Worm (Caenorhabditis elegans): Measurements from ENCODE around the gene ncx-1.

ncx-1 gene

ce11 chrV:20120623-20121165 is at the start of gene ncx-1:
Gene ncx-1 (minus strand): TSS chrV:20120673.
- no peak for TF ChIP-seq unc-120 (tag; optimal IDR thresholded peaks at IDR 0.05; ENCODE audit: poor library complexity, severe bottlenecking)
- no peak for TF ChIP-seq sem-2 (GFP tag; optimal IDR thresholded peaks at IDR 0.05)
- no peak for TF ChIP-seq elt-3 (tag; optimal IDR thresholded peaks at IDR 0.05)
- no peak for TF ChIP-seq hlh-1 (tag; optimal IDR thresholded peaks at IDR 0.05)
- no peak for TF ChIP-seq bed-3 (GFP tag; optimal IDR thresholded peaks at IDR 0.05)
- TF ChIP-seq ceh-83 (GFP tag; optimal IDR thresholded peaks at IDR 0.05) = no peak
- TF ChIP-seq pha-4 (tag; optimal IDR thresholded peaks at IDR 0.05) = no peak
- TF ChIP-seq nhr-28 (tag; optimal IDR thresholded peaks at IDR 0.05) = no peak

ce11 chrV:20165808-20166207 is 45.3 kb upstream of the ncx-1 start:
- TF ChIP-seq unc-62 (GFP tag; optimal IDR thresholded peaks at IDR 0.05) (no peak), nhr-76 (tag; optimal IDR thresholded peaks at IDR 0.05) (no peak), lin-13 (tag; optimal IDR thresholded peaks at IDR 0.05) (no peak), elt-1 (tag; optimal IDR thresholded peaks at IDR 0.05; ENCODE audit: borderline replicate concordance, insufficient read depth) (no peak), pha-4 (tag; optimal IDR thresholded peaks at IDR 0.05) (no peak), zip-8 (tag; optimal IDR thresholded peaks at IDR 0.05) (no peak)

ce11 chrV:20164059-20164892 is 43.8 kb upstream of the ncx-1 start, which contains the start of gene F19B2.5:
Gene F19B2.5 (minus strand): TSS chrV:20164165.
- TF ChIP-seq elt-1 (tag; optimal IDR thresholded peaks at IDR 0.05; ENCODE audit: borderline replicate concordance, insufficient read depth) (no peak), unc-120 (tag; optimal IDR thresholded peaks at IDR 0.05; ENCODE audit: poor library complexity, severe bottlenecking) (no peak), bed-3 (GFP tag; optimal IDR thresholded peaks at IDR 0.05) (no peak), drap-1 (GFP tag; optimal IDR thresholded peaks at IDR 0.05) (no peak), ztf-11 (tag; optimal IDR thresholded peaks at IDR 0.05) (no peak), elt-3 (tag; optimal IDR thresholded peaks at IDR 0.05) (no peak), sptf-1 (tag; optimal IDR thresholded peaks at IDR 0.05) (no peak)

ce11 chrV:20163105-20163449 is 42.6 kb upstream of the ncx-1 start:
- TF ChIP-seq unc-120 (tag; optimal IDR thresholded peaks at IDR 0.05; ENCODE audit: poor library complexity, severe bottlenecking) (no peak), lin-13 (tag; optimal IDR thresholded peaks at IDR 0.05) (no peak), ceh-43 (GFP tag; optimal IDR thresholded peaks at IDR 0.05) (no peak), zip-8 (tag; optimal IDR thresholded peaks at IDR 0.05) (no peak), flh-1 (GFP tag; optimal IDR thresholded peaks at IDR 0.05) (no peak), blmp-1 (tag; optimal IDR thresholded peaks at IDR 0.05) (no peak), bed-3 (GFP tag; optimal IDR thresholded peaks at IDR 0.05) (no peak), hlh-1 (tag; optimal IDR thresholded peaks at IDR 0.05) (no peak)

- TF ChIP-seq lin-32 (GFP tag; optimal IDR thresholded peaks at IDR 0.05) (no peak), bed-3 (GFP tag; optimal IDR thresholded peaks at IDR 0.05) (no peak), ces-1 (GFP tag; optimal IDR thresholded peaks at IDR 0.05) (no peak)
Measured at ce11 chrV:20162290-20163104, 42.0 kb upstream of the ncx-1 start.

- TF ChIP-seq pha-4 (tag; optimal IDR thresholded peaks at IDR 0.05) = no peak
- no peak for TF ChIP-seq flh-1 (GFP tag; optimal IDR thresholded peaks at IDR 0.05)
- TF ChIP-seq mls-2 (tag; optimal IDR thresholded peaks at IDR 0.05) = no peak
- no peak for TF ChIP-seq ceh-83 (GFP tag; optimal IDR thresholded peaks at IDR 0.05)
- TF ChIP-seq sptf-1 (tag; optimal IDR thresholded peaks at IDR 0.05) = no peak
- no peak for TF ChIP-seq nhr-237 (tag; optimal IDR thresholded peaks at IDR 0.05)
- TF ChIP-seq snpc-4 (tag; optimal IDR thresholded peaks at IDR 0.05) = no peak
- no peak for TF ChIP-seq drap-1 (GFP tag; optimal IDR thresholded peaks at IDR 0.05)
- TF ChIP-seq ztf-11 (tag; optimal IDR thresholded peaks at IDR 0.05) = no peak
- no peak for TF ChIP-seq nhr-28 (tag; optimal IDR thresholded peaks at IDR 0.05)
- no peak for TF ChIP-seq sem-2 (GFP tag; optimal IDR thresholded peaks at IDR 0.05)
- no peak for TF ChIP-seq ceh-39 (tag; optimal IDR thresholded peaks at IDR 0.05)
- no peak for TF ChIP-seq nhr-76 (tag; optimal IDR thresholded peaks at IDR 0.05)
- TF ChIP-seq nhr-2 (tag; optimal IDR thresholded peaks at IDR 0.05) = no peak
- no peak for TF ChIP-seq ceh-43 (GFP tag; optimal IDR thresholded peaks at IDR 0.05)
- no peak for TF ChIP-seq hlh-1 (tag; optimal IDR thresholded peaks at IDR 0.05)
Measured at ce11 chrV:20161781-20162289, 41.4 kb upstream of the ncx-1 start.

All from whole organism, mixed stage, embryonic.